Fruit fly (Drosophila melanogaster): ENCODE results near the gene CG4829.

Gene CG4829

dm6 chrX:16813226-16813625 is 1.7 kb downstream of the CG4829 start (continued):
- TF ChIP-seq NfI (GFP tag; optimal IDR thresholded peaks at IDR 0.05), result no peak
- TF ChIP-seq CG18262 (tag; optimal IDR thresholded peaks at IDR 0.05), result peak; percentile 37
- peak; percentile 7 for TF ChIP-seq CG9437 (GFP tag; optimal IDR thresholded peaks at IDR 0.05)
- peak; percentile 44 for TF ChIP-seq Ets65A (GFP tag)
- TF ChIP-seq CG7556 (GFP tag; optimal IDR thresholded peaks at IDR 0.05), result peak; percentile 17
- TF ChIP-seq Nf-YB (GFP tag; optimal IDR thresholded peaks at IDR 0.05), result no peak
- no peak for TF ChIP-seq ci (GFP tag; IDR thresholded peaks at IDR 0.05)
- TF ChIP-seq CG42726 (GFP tag; IDR thresholded peaks at IDR 0.05; ENCODE audit: partially characterized antibody), result no peak
- TF ChIP-seq Poxn (GFP tag; IDR thresholded peaks at IDR 0.05), result no peak
- TF ChIP-seq CG5953 (GFP tag; IDR thresholded peaks at IDR 0.05), result no peak
- TF ChIP-seq seq (GFP tag; IDR thresholded peaks at IDR 0.05), result 0 out of 2 replicates have a peak, but pooled peaks have one; percentile 15
- TF ChIP-seq hbn (GFP tag; IDR thresholded peaks at IDR 0.05; ENCODE audit: partially characterized antibody), result no peak
- no peak for TF ChIP-seq CG13287 (GFP tag; IDR thresholded peaks at IDR 0.05; ENCODE audit: partially characterized antibody)
- TF ChIP-seq Ssrp (tag; optimal IDR thresholded peaks at IDR 0.05), result peak; percentile 9
- TF ChIP-seq nerfin-1 (tag; optimal IDR thresholded peaks at IDR 0.05), result no peak
- TF ChIP-seq phol (tag; optimal IDR thresholded peaks at IDR 0.05), result peak; percentile 39
- TF ChIP-seq prd (optimal IDR thresholded peaks at IDR 0.05), result no peak
- 0 out of 3 replicates have a peak, but pooled peaks have one; percentile 33 for TF ChIP-seq prd (GFP tag; IDR thresholded peaks at IDR 0.05)
- no peak for TF ChIP-seq CG12155 (GFP tag; optimal IDR thresholded peaks at IDR 0.05)
- no peak for TF ChIP-seq CG18011 (GFP tag; optimal IDR thresholded peaks at IDR 0.05)
- no peak for TF ChIP-seq Atf6 (GFP tag; IDR thresholded peaks at IDR 0.05)
- no peak for TF ChIP-seq CG4707 (GFP tag; optimal IDR thresholded peaks at IDR 0.05)
- TF ChIP-seq knrl (GFP tag; IDR thresholded peaks at IDR 0.05; ENCODE audit: partially characterized antibody), result no peak
- no peak for TF ChIP-seq hkb (optimal IDR thresholded peaks at IDR 0.05)
- peak; percentile 32; the same call in 1 of the 2 replicates for TF ChIP-seq hkb (GFP tag; IDR thresholded peaks at IDR 0.05)
- no peak for TF ChIP-seq fd3F (GFP tag; optimal IDR thresholded peaks at IDR 0.05)
- TF ChIP-seq Jarid2 (GFP tag; optimal IDR thresholded peaks at IDR 0.05), result no peak
- no peak for TF ChIP-seq Lim3 (GFP tag; IDR thresholded peaks at IDR 0.05)
- peak; percentile 55 for TF ChIP-seq dmrt99B (tag; optimal IDR thresholded peaks at IDR 0.05)
- no peak for TF ChIP-seq Elba2 (GFP tag; optimal IDR thresholded peaks at IDR 0.05)
- no peak for TF ChIP-seq CG14860 (GFP tag; IDR thresholded peaks at IDR 0.05; ENCODE audit: partially characterized antibody)
- TF ChIP-seq onecut (GFP tag; IDR thresholded peaks at IDR 0.05), result no peak
- TF ChIP-seq Sox100B (GFP tag; optimal IDR thresholded peaks at IDR 0.05), result peak; percentile 48
- TF ChIP-seq CG13894 (tag; optimal IDR thresholded peaks at IDR 0.05), result no peak
- TF ChIP-seq tup (GFP tag; optimal IDR thresholded peaks at IDR 0.05), result no peak
- TF ChIP-seq Hr51 (GFP tag; optimal IDR thresholded peaks at IDR 0.05), result peak in 1 of 2 experiments; percentile 66
- peak; percentile 14 for TF ChIP-seq CG10267 (tag; optimal IDR thresholded peaks at IDR 0.05)
- TF ChIP-seq CG10979 (tag; optimal IDR thresholded peaks at IDR 0.05), result peak; percentile 34
- TF ChIP-seq lmd (GFP tag; IDR thresholded peaks at IDR 0.05), result no peak
- no peak for TF ChIP-seq Vsx1 (GFP tag; optimal IDR thresholded peaks at IDR 0.05)
- peak; percentile 32 for TF ChIP-seq bcd (GFP tag; optimal IDR thresholded peaks at IDR 0.05)
- no peak for TF ChIP-seq bowl (GFP tag; IDR thresholded peaks at IDR 0.05)
- TF ChIP-seq CG11504 (tag; optimal IDR thresholded peaks at IDR 0.05), result peak; percentile 67
- TF ChIP-seq Hr3 (GFP tag; optimal IDR thresholded peaks at IDR 0.05), result peak; percentile 17
- TF ChIP-seq fd96Cb (tag; optimal IDR thresholded peaks at IDR 0.05), result peak; percentile 36
- 0 out of 3 replicates have a peak, but pooled peaks have one; percentile 21 for TF ChIP-seq CG34422 (GFP tag; IDR thresholded peaks at IDR 0.05)
- no peak for TF ChIP-seq Nf-YA (GFP tag; IDR thresholded peaks at IDR 0.05)
- no peak for TF ChIP-seq pros (GFP tag; optimal IDR thresholded peaks at IDR 0.05)
- TF ChIP-seq ap (GFP tag; IDR thresholded peaks at IDR 0.05), result no peak
- 0 out of 2 replicates have a peak, but pooled peaks have one; percentile 14 for TF ChIP-seq vvl (GFP tag; IDR thresholded peaks at IDR 0.05)
- TF ChIP-seq CG5245 (GFP tag; optimal IDR thresholded peaks at IDR 0.05), result no peak

Data from whole organism, embryonic.